Worm (Caenorhabditis elegans) whole organism, L3 larva: ENCODE data around the gene str-31.

Experiments
- R02D3.7 ChIP-seq: fragments of 150-350 bp; optimal IDR thresholded peaks from 2 replicates; lab custom pipeline; 2014; ENCODE audit warnings: missing biosample characterization, missing genetic modification characterization
- aly-2 ChIP-seq: fragments of 150-350 bp; optimal IDR thresholded peaks from 2 replicates; lab custom pipeline; 2014; ENCODE audit warnings: missing biosample characterization, missing genetic modification characterization
- ama-1 ChIP-seq: fragments of 150-350 bp; optimal IDR thresholded peaks from 2 replicates; lab custom pipeline; 2018
- ceh-28 ChIP-seq: fragments of 150-350 bp; optimal IDR thresholded peaks from 2 replicates; lab custom pipeline; 2014; ENCODE audit warnings: missing biosample characterization, missing genetic modification reagents, missing genetic modification characterization
- ceh-82 ChIP-seq: fragments of 150-350 bp; optimal IDR thresholded peaks from 2 replicates; lab custom pipeline; 2014; ENCODE audit warnings: missing biosample characterization, missing genetic modification characterization
- daf-12 ChIP-seq: fragments of 150-350 bp; optimal IDR thresholded peaks from 2 replicates; lab custom pipeline; 2014; ENCODE audit warnings: missing biosample characterization, missing genetic modification reagents, missing genetic modification characterization
- egl-27 ChIP-seq: sonication (generic microtip); optimal IDR thresholded peaks from 4 replicates; lab custom pipeline; 2017; ENCODE audit warnings: missing biosample characterization, missing genetic modification reagents, missing genetic modification characterization
- egl-5 ChIP-seq: fragments of 150-350 bp; optimal IDR thresholded peaks from 2 replicates; lab custom pipeline; 2017; ENCODE audit warnings: missing biosample characterization, missing genetic modification reagents, missing genetic modification characterization, inconsistent platforms
- elt-1 ChIP-seq: fragments of 150-350 bp; optimal IDR thresholded peaks from 2 replicates; lab custom pipeline; 2014; ENCODE audit warnings: missing biosample characterization, missing genetic modification characterization
- elt-2 ChIP-seq: sonication (generic microtip); optimal IDR thresholded peaks from 2 replicates; lab custom pipeline; 2016; ENCODE audit warnings: missing genetic modification reagents, mild to moderate bottlenecking, missing genetic modification characterization, missing compliant biosample characterization
- eor-1 ChIP-seq, 2 experiments: fragments of 150-350 bp; optimal IDR thresholded peaks; 2 replicates each; lab custom pipeline; 2014 to 2018; ENCODE audit warnings: missing biosample characterization in 2 of 2, missing genetic modification characterization in 2 of 2
- fos-1 ChIP-seq: fragments of 150-350 bp; optimal IDR thresholded peaks from 2 replicates; lab custom pipeline; 2014; ENCODE audit warnings: missing biosample characterization, missing genetic modification characterization
- hmg-11 ChIP-seq: sonication (generic microtip); optimal IDR thresholded peaks from 2 replicates; lab custom pipeline; 2016; ENCODE audit warnings: missing genetic modification characterization, missing compliant biosample characterization
- jun-1 ChIP-seq: fragments of 150-350 bp; optimal IDR thresholded peaks from 2 replicates; lab custom pipeline; 2014; ENCODE audit warnings: missing biosample characterization, missing genetic modification reagents, missing genetic modification characterization
- lin-15B ChIP-seq: fragments of 150-350 bp; optimal IDR thresholded peaks from 2 replicates; lab custom pipeline; 2014; ENCODE audit warnings: missing biosample characterization, missing genetic modification characterization
- lin-39 ChIP-seq: fragments of 150-350 bp; optimal IDR thresholded peaks from 2 replicates; lab custom pipeline; 2018; ENCODE audit warnings: missing biosample characterization, missing genetic modification reagents, missing genetic modification characterization
- lsy-12 ChIP-seq: sonication (generic microtip); optimal IDR thresholded peaks from 2 replicates; lab custom pipeline; 2016; ENCODE audit warnings: mild to moderate bottlenecking, missing genetic modification characterization, missing compliant biosample characterization
- mml-1 ChIP-seq: fragments of 150-350 bp; sonication (generic microtip); optimal IDR thresholded peaks from 3 replicates; lab custom pipeline; 2014; ENCODE audit warnings: missing biosample characterization, missing genetic modification characterization
- nfya-1 ChIP-seq: sonication (generic microtip); optimal IDR thresholded peaks from 2 replicates; lab custom pipeline; 2017; ENCODE audit warnings: missing genetic modification characterization, mild to moderate bottlenecking, missing compliant biosample characterization, antibody characterized with exemption, moderate library complexity; ENCODE audit not compliant: insufficient read depth
- nhr-11 ChIP-seq: fragments of 150-350 bp; optimal IDR thresholded peaks from 2 replicates; lab custom pipeline; 2014; ENCODE audit warnings: missing biosample characterization, missing genetic modification characterization
- nhr-12 ChIP-seq: fragments of 150-350 bp; optimal IDR thresholded peaks from 2 replicates; lab custom pipeline; 2014; ENCODE audit warnings: missing biosample characterization, missing genetic modification characterization
- nhr-23 ChIP-seq: fragments of 150-350 bp; optimal IDR thresholded peaks from 2 replicates; lab custom pipeline; 2014; ENCODE audit warnings: missing biosample characterization, missing genetic modification reagents, missing genetic modification characterization
- nhr-237 ChIP-seq: fragments of 150-350 bp; optimal IDR thresholded peaks from 2 replicates; lab custom pipeline; 2014; ENCODE audit warnings: missing biosample characterization, missing genetic modification characterization
- nhr-25 ChIP-seq: sonication (generic microtip); optimal IDR thresholded peaks from 2 replicates; lab custom pipeline; 2017; ENCODE audit warnings: missing biosample characterization, missing genetic modification characterization
- nhr-28 ChIP-seq: fragments of 150-350 bp; optimal IDR thresholded peaks from 2 replicates; lab custom pipeline; 2014; ENCODE audit warnings: missing biosample characterization, missing genetic modification characterization
- nhr-43 ChIP-seq: sonication (generic microtip); optimal IDR thresholded peaks from 2 replicates; lab custom pipeline; 2016; ENCODE audit warnings: mild to moderate bottlenecking, missing genetic modification characterization, missing compliant biosample characterization; ENCODE audit not compliant: poor library complexity, severe bottlenecking
- nhr-67 ChIP-seq: fragments of 150-350 bp; optimal IDR thresholded peaks from 2 replicates; lab custom pipeline; 2014; ENCODE audit warnings: missing biosample characterization, missing genetic modification characterization
- nhr-76 ChIP-seq: fragments of 150-350 bp; sonication (generic microtip); optimal IDR thresholded peaks from 5 replicates; lab custom pipeline; 2014; ENCODE audit warnings: missing biosample characterization, missing genetic modification characterization
- nhr-77 ChIP-seq: fragments of 150-350 bp; optimal IDR thresholded peaks from 2 replicates; lab custom pipeline; 2014; ENCODE audit warnings: missing biosample characterization, missing genetic modification characterization
- pqm-1 ChIP-seq: fragments of 150-350 bp; optimal IDR thresholded peaks from 2 replicates; lab custom pipeline; 2017; ENCODE audit warnings: missing biosample characterization, missing genetic modification characterization, inconsistent platforms
- sea-2 ChIP-seq: fragments of 150-350 bp; sonication (generic microtip); optimal IDR thresholded peaks from 4 replicates; lab custom pipeline; 2014; ENCODE audit warnings: missing biosample characterization, missing genetic modification reagents, missing genetic modification characterization
- skn-1 ChIP-seq: fragments of 150-350 bp; optimal IDR thresholded peaks from 2 replicates; lab custom pipeline; 2014; ENCODE audit warnings: missing biosample characterization, missing genetic modification characterization
- snpc-4 ChIP-seq: fragments of 150-350 bp; optimal IDR thresholded peaks from 2 replicates; lab custom pipeline; 2014; ENCODE audit warnings: missing biosample characterization, missing genetic modification characterization
- tbx-2 ChIP-seq: sonication (generic microtip); optimal IDR thresholded peaks from 2 replicates; lab custom pipeline; 2016; ENCODE audit warnings: mild to moderate bottlenecking, missing genetic modification characterization, missing compliant biosample characterization
- unc-39 ChIP-seq: sonication (generic microtip); optimal IDR thresholded peaks from 4 replicates; lab custom pipeline; 2017; ENCODE audit warnings: missing biosample characterization, missing genetic modification characterization
- unc-62 ChIP-seq: fragments of 150-350 bp; sonication (generic microtip); optimal IDR thresholded peaks from 4 replicates; lab custom pipeline; 2014; ENCODE audit warnings: missing biosample characterization, missing genetic modification reagents, missing genetic modification characterization
- zag-1 ChIP-seq: fragments of 150-350 bp; optimal IDR thresholded peaks from 2 replicates; lab custom pipeline; 2014; ENCODE audit warnings: missing biosample characterization, missing genetic modification characterization

The str-31 gene

DNA sequence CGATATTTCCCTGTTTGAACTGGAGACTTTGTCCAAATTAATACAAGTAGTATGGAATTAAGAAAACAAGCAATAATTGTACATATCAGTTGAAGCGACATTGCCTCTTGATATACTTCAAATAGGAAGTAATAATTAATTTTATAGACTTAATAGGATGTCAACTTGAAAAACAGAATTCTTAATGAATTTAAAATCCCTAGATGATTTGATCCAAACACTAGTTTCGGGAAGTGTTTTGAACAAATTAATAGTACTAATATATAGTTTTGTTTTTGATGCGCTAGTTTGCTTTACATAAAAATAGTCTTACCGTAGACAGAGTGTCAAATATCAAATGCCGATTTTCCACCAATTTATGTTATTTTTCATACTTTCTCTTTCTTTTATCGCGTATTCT, 30.1 kb downstream of the str-31 start, which contains the start of gene str-190:
str-190 (minus strand) TSS at position 101 of the 400 bp plus-strand sequence.
- TF ChIP-seq nhr-23 (tag; lab: Kevin White, UChicago) (no peak), daf-12 (tag; lab: Kevin White, UChicago) (no peak), nhr-12 (tag; lab: Kevin White, UChicago) (no peak), unc-62 (GFP tag; lab: Kevin White, UChicago) (no peak), egl-27 (no peak), jun-1 (tag; lab: Kevin White, UChicago) (no peak), eor-1 (tag; optimal IDR thresholded peaks at IDR 0.05; lab: Kevin White, UChicago) (no peak), nhr-28 (tag; lab: Kevin White, UChicago) (no peak), nhr-67 (tag; lab: Kevin White, UChicago) (no peak), unc-39 (tag; lab: Kevin White, UChicago) (no peak), lin-39 (tag; lab: Kevin White, UChicago) (no peak), nhr-25 (tag; lab: Kevin White, UChicago) (no peak), pqm-1 (tag; lab: Kevin White, UChicago) (no peak), fos-1 (tag; lab: Kevin White, UChicago) (no peak)
- TF ChIP-seq, all 47 proteins: peak for 0

- no peak for TF ChIP-seq lin-39 (tag; lab: Kevin White, UChicago)
- no peak for TF ChIP-seq zag-1
- TF ChIP-seq elt-2 (tag; lab: Kevin White, UChicago), result no peak
- TF ChIP-seq daf-12 (tag; lab: Kevin White, UChicago), result no peak
- no peak for TF ChIP-seq nhr-23 (tag; lab: Kevin White, UChicago)
- no peak for TF ChIP-seq nhr-237
- TF ChIP-seq R02D3.7 (tag; lab: Kevin White, UChicago), result no peak
- no peak for TF ChIP-seq ama-1
- no peak for TF ChIP-seq nhr-28 (tag; lab: Kevin White, UChicago)
- TF ChIP-seq unc-39 (tag; lab: Kevin White, UChicago), result no peak
- TF ChIP-seq sea-2 (GFP tag; lab: Kevin White, UChicago), result no peak
Observed at ce11 chrV:7476766-7477165, 31.7 kb downstream of the str-31 start, which contains the start of gene srh-125. Gene srh-125, minus strand, starts transcription at chrV:7476866.

DNA sequence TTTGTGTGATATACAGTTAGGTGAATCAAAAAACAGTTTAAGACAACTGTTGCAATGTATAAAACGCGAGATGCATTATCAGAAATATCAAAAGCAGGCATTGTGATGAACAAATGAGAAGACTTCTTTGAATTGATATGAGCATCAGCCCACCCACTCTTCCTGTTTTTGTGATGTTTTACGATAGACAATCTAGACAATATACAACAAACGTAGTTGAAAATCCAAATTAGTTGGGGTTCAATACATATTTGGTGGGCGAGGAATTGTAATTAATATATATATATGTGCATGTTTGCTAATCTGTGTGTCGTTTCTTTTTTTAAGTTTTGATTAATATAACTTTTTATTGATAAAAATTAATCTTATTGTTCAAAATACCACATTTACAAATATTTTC, 35.7 kb downstream of the str-31 start, which contains the start of gene str-28:
str-28 (minus strand) TSS at position 101 of the 400 bp plus-strand sequence.
- TF ChIP-seq zag-1 (no peak), lsy-12 (tag; lab: Kevin White, UChicago) (no peak), nhr-12 (tag; lab: Kevin White, UChicago) (no peak), elt-1 (tag; lab: Kevin White, UChicago) (no peak), sea-2 (GFP tag; lab: Kevin White, UChicago) (no peak), nhr-77 (no peak), nhr-23 (tag; lab: Kevin White, UChicago) (no peak), nhr-11 (tag; lab: Kevin White, UChicago) (no peak), mml-1 (tag; lab: Kevin White, UChicago) (no peak), nhr-76 (tag; lab: Kevin White, UChicago) (no peak), lin-15B (tag; lab: Kevin White, UChicago) (no peak), tbx-2 (tag; lab: Kevin White, UChicago) (no peak), nhr-25 (tag; lab: Kevin White, UChicago) (no peak), skn-1 (no peak)

DNA sequence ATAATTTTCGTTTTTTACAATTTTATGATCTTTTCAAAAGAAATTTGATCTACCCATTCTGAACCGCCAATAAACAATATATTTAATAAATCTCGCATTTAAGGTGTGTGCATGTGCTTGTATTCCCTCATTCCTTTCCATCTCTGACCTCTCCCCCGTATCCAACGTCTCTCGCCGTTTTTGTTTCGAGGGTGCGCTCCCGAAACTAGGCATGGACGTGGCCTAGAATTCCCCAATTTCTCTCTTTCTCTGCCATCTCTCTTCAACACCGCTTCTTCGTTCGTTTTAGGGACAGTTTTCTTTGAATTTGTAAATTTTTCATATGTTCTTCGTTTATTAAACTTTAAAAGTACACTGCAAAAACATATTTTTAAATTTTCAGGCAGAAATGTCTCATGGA, 43.0 kb downstream of the str-31 start, which contains the start of gene F25E5.1:
F25E5.1 (plus strand) TSS at position 376 of the 400 bp plus-strand sequence.
- peak; percentile 80 for TF ChIP-seq hmg-11 (tag; lab: Kevin White, UChicago)
- no peak for TF ChIP-seq aly-2 (tag; lab: Kevin White, UChicago)
- no peak for TF ChIP-seq ceh-82 (tag; lab: Kevin White, UChicago)
- no peak for TF ChIP-seq nhr-67 (tag; lab: Kevin White, UChicago)
- TF ChIP-seq nhr-25 (tag; lab: Kevin White, UChicago), result peak; percentile 65
- peak; percentile 71 for TF ChIP-seq nfya-1 (tag; lab: Kevin White, UChicago)
- TF ChIP-seq fos-1 (tag; lab: Kevin White, UChicago), result no peak
- no peak for TF ChIP-seq elt-1 (tag; lab: Kevin White, UChicago)
- no peak for TF ChIP-seq R02D3.7 (tag; lab: Kevin White, UChicago)
- TF ChIP-seq pqm-1 (tag; lab: Kevin White, UChicago), result peak; percentile 39
- TF ChIP-seq elt-2 (tag; lab: Kevin White, UChicago), result peak; percentile 40
- peak; percentile 57 for TF ChIP-seq nhr-43 (tag; lab: Kevin White, UChicago)
- TF ChIP-seq lin-15B (tag; lab: Kevin White, UChicago), result peak; percentile 77
- no peak for TF ChIP-seq ceh-28
- TF ChIP-seq mml-1 (tag; lab: Kevin White, UChicago), result no peak
- peak; percentile 76 for TF ChIP-seq snpc-4
- TF ChIP-seq egl-5 (tag; lab: Kevin White, UChicago), result peak; percentile 50
